Fruit fly (Drosophila melanogaster): ENCODE measurements around the gene Tsp5D.

DNA sequence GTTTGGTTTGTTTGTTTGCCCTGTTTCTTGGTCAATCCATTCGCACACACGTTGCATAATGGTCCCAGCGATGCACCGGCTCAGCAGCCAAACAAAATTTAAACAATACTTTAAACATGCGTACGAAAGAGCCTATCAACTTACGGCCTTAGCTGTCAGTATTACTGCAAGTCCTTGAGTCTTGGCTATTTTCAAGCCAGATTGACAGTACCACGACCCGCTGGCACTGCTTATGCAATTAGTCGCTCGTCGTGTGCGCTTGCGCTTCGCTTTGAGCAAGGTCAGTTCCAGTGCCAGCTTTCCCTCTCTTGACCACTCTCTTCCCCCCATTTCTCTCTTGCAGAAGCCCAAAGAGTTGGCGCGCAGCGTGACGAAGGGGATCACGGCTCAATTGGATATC lies 5.9 kb downstream of the Tsp5D start:
- TF ChIP-seq dac (GFP tag; optimal IDR thresholded peaks at IDR 0.05) (no peak), CG8319 (GFP tag; optimal IDR thresholded peaks at IDR 0.05) (no peak), spab (GFP tag; optimal IDR thresholded peaks at IDR 0.05) (no peak), Eip78C (GFP tag) (peak; percentile 3)

Data from whole organism, prepupa.